Fruit fly (Drosophila melanogaster) whole organism, wandering third instar larva: ENCODE data around the gene CG43679.

Experiments
- dsf ChIP-seq: sonication (Bioruptor generic); optimal IDR thresholded peaks from 2 replicates; lab custom pipeline; 2016; ENCODE audit warnings: missing biosample characterization, missing genetic modification characterization, borderline replicate concordance
- h ChIP-seq: fragments of 200-800 bp; sonication (Bioruptor generic); optimal IDR thresholded peaks from 3 replicates; lab custom pipeline; 2016; ENCODE audit warnings: missing biosample characterization, mild to moderate bottlenecking, missing genetic modification characterization
- psq ChIP-seq: fragments of 200-800 bp; sonication (Bioruptor generic); optimal IDR thresholded peaks from 3 replicates; lab custom pipeline; 2017; ENCODE audit warnings: missing biosample characterization, mild to moderate bottlenecking, missing genetic modification characterization, moderate library complexity
- sage ChIP-seq: fragments of 200-800 bp; sonication (Bioruptor generic); optimal IDR thresholded peaks from 2 replicates; lab custom pipeline; 2016; ENCODE audit warnings: missing biosample characterization, mild to moderate bottlenecking, missing genetic modification characterization
- usp ChIP-seq: fragments of >200 bp; optimal IDR thresholded peaks from 2 replicates; lab custom pipeline; 2017; ENCODE audit warnings: missing biosample characterization, missing genetic modification characterization

- no peak for TF ChIP-seq sage
- TF ChIP-seq psq (GFP tag; lab: Kevin White, UChicago) = no peak
- no peak for TF ChIP-seq usp (GFP tag; lab: Kevin White, UChicago)
- TF ChIP-seq dsf (GFP tag; lab: Kevin White, UChicago) = no peak
- TF ChIP-seq h (GFP tag; lab: Kevin White, UChicago) = no peak
These were observed 40.1 kb downstream of the CG43679 start for dm6 chr3L:15011142-15011541.
